Worm (Caenorhabditis elegans): ENCODE measurements around the gene ttr-25.

ce11 chrV:18597779-18598178, 41.3 kb downstream of the ttr-25 start:
- TF ChIP-seq lin-15B (tag; optimal IDR thresholded peaks at IDR 0.05) = no peak
- TF ChIP-seq dsc-1 (tag; optimal IDR thresholded peaks at IDR 0.05) = no peak
- TF ChIP-seq vab-15 (tag; optimal IDR thresholded peaks at IDR 0.05) = no peak
- no peak for TF ChIP-seq ztf-4 (tag; optimal IDR thresholded peaks at IDR 0.05)
- TF ChIP-seq elt-3 (tag; optimal IDR thresholded peaks at IDR 0.05) = no peak
- TF ChIP-seq ama-1 (optimal IDR thresholded peaks at IDR 0.05) = no peak
- TF ChIP-seq aly-2 (tag; optimal IDR thresholded peaks at IDR 0.05) = no peak
- no peak for TF ChIP-seq alr-1 (tag; optimal IDR thresholded peaks at IDR 0.05; ENCODE audit: borderline replicate concordance)
- no peak for TF ChIP-seq efl-3 (GFP tag; optimal IDR thresholded peaks at IDR 0.05)
- TF ChIP-seq egl-27 (tag; optimal IDR thresholded peaks at IDR 0.05) = no peak
- no peak for TF ChIP-seq grh-1 (GFP tag; IDR thresholded peaks at IDR 0.05)
- no peak for TF ChIP-seq ztf-11 (tag; optimal IDR thresholded peaks at IDR 0.05)
- TF ChIP-seq sptf-1 (tag; optimal IDR thresholded peaks at IDR 0.05) = no peak

Measured in whole organism, L1 larva.